Fruit fly (Drosophila melanogaster): ENCODE results near the gene CG6765.
A peak's percentile ranks its signal among the peaks of the same experiment; 100 is the strongest.

Gene CG6765

DNA sequence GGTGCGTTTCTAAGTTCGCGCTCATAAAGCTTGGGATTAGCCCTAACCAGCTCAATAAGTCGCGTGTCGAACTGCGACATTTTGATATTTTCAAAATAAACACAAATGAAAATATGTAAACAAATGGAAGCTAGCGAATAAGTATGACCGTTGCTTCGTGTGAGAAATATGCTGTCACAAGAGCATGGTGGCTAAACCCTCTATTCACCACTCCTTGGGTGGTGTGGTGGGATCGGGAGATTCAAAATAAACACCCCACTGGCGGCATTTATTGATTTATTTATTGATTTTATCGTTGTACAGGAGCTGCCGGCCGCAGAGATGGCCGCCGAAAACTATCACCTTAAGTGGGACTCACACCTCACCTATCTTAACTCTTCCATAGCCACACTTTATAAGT, 2.2 kb downstream of the CG6765 start, which contains the start of gene CG6683 (continued):
- TF ChIP-seq lab (GFP tag; optimal IDR thresholded peaks at IDR 0.05) (no peak), CG6654 (GFP tag; optimal IDR thresholded peaks at IDR 0.05) (no peak), pho (GFP tag; optimal IDR thresholded peaks at IDR 0.05) (no peak), Dp (GFP tag; optimal IDR thresholded peaks at IDR 0.05) (peak; percentile 84), CG10654 (GFP tag; optimal IDR thresholded peaks at IDR 0.05) (no peak), CG17568 (GFP tag; optimal IDR thresholded peaks at IDR 0.05) (no peak), CHES-1-like (GFP tag; optimal IDR thresholded peaks at IDR 0.05) (no peak), CG10267 (tag; optimal IDR thresholded peaks at IDR 0.05) (no peak), CG17802 (tag; optimal IDR thresholded peaks at IDR 0.05) (no peak), CG17328 (GFP tag; IDR thresholded peaks at IDR 0.05) (no peak), Ssrp (tag; optimal IDR thresholded peaks at IDR 0.05) (no peak), kah (GFP tag; optimal IDR thresholded peaks at IDR 0.05) (no peak), CG10431 (GFP tag; optimal IDR thresholded peaks at IDR 0.05) (no peak), Dll (GFP tag; IDR thresholded peaks at IDR 0.05; ENCODE audit: partially characterized antibody) (no peak), HmgD (GFP tag; optimal IDR thresholded peaks at IDR 0.05) (no peak), ken (GFP tag; IDR thresholded peaks at IDR 0.05) (no peak), CG7839 (tag; optimal IDR thresholded peaks at IDR 0.05) (no peak), inv (GFP tag; IDR thresholded peaks at IDR 0.05; ENCODE audit: partially characterized antibody) (no peak), toy (GFP tag; IDR thresholded peaks at IDR 0.05) (no peak), CG2889 (GFP tag; IDR thresholded peaks at IDR 0.05) (no peak), CG1024 (GFP tag; IDR thresholded peaks at IDR 0.05) (no peak), eve (GFP tag; optimal IDR thresholded peaks at IDR 0.05) (no peak), CG4707 (GFP tag; optimal IDR thresholded peaks at IDR 0.05) (peak; percentile 13), bab2 (GFP tag; optimal IDR thresholded peaks at IDR 0.05) (no peak), CG11504 (tag; optimal IDR thresholded peaks at IDR 0.05) (no peak), E2f1 (GFP tag; IDR thresholded peaks at IDR 0.05) (no peak), HmgZ (tag; optimal IDR thresholded peaks at IDR 0.05) (peak; percentile 22), CG4404 (GFP tag; IDR thresholded peaks at IDR 0.05) (no peak), HLH3B (GFP tag; IDR thresholded peaks at IDR 0.05) (no peak), tgo (GFP tag; IDR thresholded peaks at IDR 0.05) (no peak), CG6254 (GFP tag; optimal IDR thresholded peaks at IDR 0.05) (peak; percentile 67), gce (GFP tag; IDR thresholded peaks at IDR 0.05) (no peak), CG34422 (GFP tag; IDR thresholded peaks at IDR 0.05) (no peak), da (GFP tag; optimal IDR thresholded peaks at IDR 0.05) (no peak), CG8359 (GFP tag; optimal IDR thresholded peaks at IDR 0.05; ENCODE audit: borderline replicate concordance) (no peak), Dip3 (GFP tag; optimal IDR thresholded peaks at IDR 0.05) (no peak), CG8765 (GFP tag; IDR thresholded peaks at IDR 0.05) (no peak), so (GFP tag; IDR thresholded peaks at IDR 0.05) (no peak), CG8290 (GFP tag; optimal IDR thresholded peaks at IDR 0.05) (no peak), CG8290 (tag; optimal IDR thresholded peaks at IDR 0.05) (no peak), sob (GFP tag; IDR thresholded peaks at IDR 0.05) (no peak), Eip74EF (GFP tag; optimal IDR thresholded peaks at IDR 0.05) (no peak), Six4 (GFP tag; optimal IDR thresholded peaks at IDR 0.05) (no peak), stc (GFP tag; IDR thresholded peaks at IDR 0.05) (no peak), CG14014 (GFP tag; IDR thresholded peaks at IDR 0.05) (no peak), yki (optimal IDR thresholded peaks at IDR 0.05) (no peak), CG4424 (GFP tag; optimal IDR thresholded peaks at IDR 0.05) (no peak), Sin3A (optimal IDR thresholded peaks at IDR 0.05) (no peak), Ravus (GFP tag; IDR thresholded peaks at IDR 0.05) (no peak), nerfin-1 (tag; optimal IDR thresholded peaks at IDR 0.05) (peak; percentile 38), CG2875 (GFP tag; optimal IDR thresholded peaks at IDR 0.05) (no peak), CG8089 (GFP tag; optimal IDR thresholded peaks at IDR 0.05) (no peak), ac (GFP tag; optimal IDR thresholded peaks at IDR 0.05) (no peak), NC2α (GFP tag; optimal IDR thresholded peaks at IDR 0.05) (no peak)

All from whole organism, embryonic.